Worm (Caenorhabditis elegans) whole organism, L1 larva: ENCODE measurements around the gene col-167.

Experiments
- C04F5.9 ChIP-seq: sonication (generic microtip); optimal IDR thresholded peaks from 2 replicates; lab custom pipeline; 2016; ENCODE audit warnings: missing genetic modification characterization, missing compliant biosample characterization
- C34B4.2 ChIP-seq: sonication (generic microtip); optimal IDR thresholded peaks from 2 replicates; lab custom pipeline; 2017; ENCODE audit warnings: mild to moderate bottlenecking, missing genetic modification characterization, missing compliant biosample characterization
- F16B12.6 ChIP-seq: fragments of 150-350 bp; optimal IDR thresholded peaks from 2 replicates; lab custom pipeline; 2014; ENCODE audit warnings: missing biosample characterization, missing genetic modification characterization
- Y116A8C.19 ChIP-seq: sonication (generic microtip); optimal IDR thresholded peaks from 2 replicates; lab custom pipeline; 2016; ENCODE audit warnings: missing compliant biosample characterization, missing genetic modification characterization, borderline replicate concordance
- ama-1 ChIP-seq: fragments of 150-350 bp; optimal IDR thresholded peaks from 2 replicates; lab custom pipeline; 2014
- blmp-1 ChIP-seq: fragments of 150-350 bp; optimal IDR thresholded peaks from 2 replicates; lab custom pipeline; 2014; ENCODE audit warnings: missing biosample characterization, missing genetic modification characterization
- dsc-1 ChIP-seq: sonication (generic microtip); optimal IDR thresholded peaks from 2 replicates; lab custom pipeline; 2016; ENCODE audit warnings: mild to moderate bottlenecking, missing genetic modification characterization, missing compliant biosample characterization
- efl-1 ChIP-seq, 4 experiments: fragments of 150-350 bp; optimal IDR thresholded peaks in 3 of 4; peaks in 1 of 4; 1 replicate in 1 of 4; 2 replicates in 3 of 4; lab custom pipeline; 2014; ENCODE audit warnings: missing biosample characterization in 2 of 4, missing genetic modification characterization in 2 of 4, missing genetic modification reagents in 2 of 4
- efl-3 ChIP-seq: fragments of 200-800 bp; sonication (Bioruptor generic); optimal IDR thresholded peaks from 2 replicates; lab custom pipeline; 2018; ENCODE audit warnings: mild to moderate bottlenecking, missing genetic modification characterization, missing compliant biosample characterization
- egl-13 ChIP-seq: sonication (generic microtip); optimal IDR thresholded peaks from 2 replicates; lab custom pipeline; 2016; ENCODE audit warnings: missing genotype, missing genetic modification reagents, missing genetic modification characterization, missing compliant biosample characterization
- elt-3 ChIP-seq, 6 experiments: fragments of 150-350 bp in 1 of 6; sonication (generic microtip); optimal IDR thresholded peaks; 2 replicates each; lab custom pipeline; 2017 to 2018; ENCODE audit warnings: missing biosample characterization in 6 of 6, missing genetic modification characterization in 6 of 6, inconsistent platforms in 1 of 6
- ets-5 ChIP-seq: fragments of 200-800 bp; sonication (Bioruptor generic); IDR thresholded peaks from 2 replicates; pipeline ENCODE4 v1.3.6; 2022; ENCODE audit warnings: missing genetic modification characterization, missing compliant biosample characterization
- fkh-10 ChIP-seq: sonication (generic microtip); optimal IDR thresholded peaks from 2 replicates; lab custom pipeline; 2017; ENCODE audit warnings: missing biosample characterization, missing genetic modification reagents, missing genetic modification characterization
- hlh-4 ChIP-seq: sonication (generic microtip); optimal IDR thresholded peaks from 2 replicates; lab custom pipeline; 2016; ENCODE audit warnings: mild to moderate bottlenecking, missing genetic modification characterization, missing compliant biosample characterization
- hpl-2 ChIP-seq: fragments of 150-350 bp; optimal IDR thresholded peaks from 2 replicates; lab custom pipeline; 2014; ENCODE audit warnings: missing biosample characterization, missing genetic modification reagents, missing genetic modification characterization
- irx-1 ChIP-seq: sonication (generic microtip); optimal IDR thresholded peaks from 2 replicates; lab custom pipeline; 2016; ENCODE audit warnings: missing genetic modification characterization, missing compliant biosample characterization
- isw-1 ChIP-seq: fragments of 200-800 bp; sonication (Bioruptor generic); IDR thresholded peaks from 2 replicates; pipeline ENCODE4 v1.3.6; 2022; ENCODE audit warnings: missing genetic modification characterization, missing compliant biosample characterization
- jun-1 ChIP-seq: fragments of 150-350 bp; optimal IDR thresholded peaks from 2 replicates; lab custom pipeline; 2014; ENCODE audit warnings: missing biosample characterization, missing genetic modification reagents, missing genetic modification characterization
- lin-14 ChIP-seq: fragments of 200-800 bp; sonication (Bioruptor generic); optimal IDR thresholded peaks from 2 replicates; lab custom pipeline; 2018; ENCODE audit warnings: mild to moderate bottlenecking, missing genetic modification characterization, moderate library complexity, missing compliant biosample characterization
- lin-15B ChIP-seq: fragments of 150-350 bp; sonication (generic microtip); optimal IDR thresholded peaks from 3 replicates; lab custom pipeline; 2014; ENCODE audit warnings: missing biosample characterization, missing genetic modification characterization
- lin-35 ChIP-seq, 2 experiments: fragments of 150-350 bp; optimal IDR thresholded peaks; 2 replicates each; lab custom pipeline; 2014; ENCODE audit warnings: missing biosample characterization in 2 of 2, missing genetic modification characterization in 2 of 2, missing genetic modification reagents in 2 of 2
- lsy-2 ChIP-seq, 2 experiments: fragments of 150-350 bp; optimal IDR thresholded peaks; 2 replicates each; lab custom pipeline; 2014; ENCODE audit warnings: missing biosample characterization in 2 of 2, missing genetic modification characterization in 2 of 2
- mdl-1 ChIP-seq, 2 experiments: fragments of 150-350 bp; optimal IDR thresholded peaks; 2 replicates each; lab custom pipeline; 2014 to 2017; ENCODE audit warnings: missing biosample characterization in 2 of 2, missing genetic modification characterization in 2 of 2, inconsistent platforms in 1 of 2
- mef-2 ChIP-seq: fragments of 150-350 bp; optimal IDR thresholded peaks from 2 replicates; lab custom pipeline; 2014; ENCODE audit warnings: missing biosample characterization, missing genetic modification characterization
- mep-1 ChIP-seq: fragments of 150-350 bp; optimal IDR thresholded peaks from 2 replicates; lab custom pipeline; 2014; ENCODE audit warnings: missing biosample characterization, missing genetic modification characterization
- nhr-19 ChIP-seq: fragments of 200-800 bp; sonication (Bioruptor generic); conservative IDR thresholded peaks from 2 replicates; pipeline ENCODE4 v1.3.6; 2022; ENCODE audit warnings: missing genetic modification characterization, missing compliant biosample characterization
- nhr-20 ChIP-seq: sonication (generic microtip); optimal IDR thresholded peaks from 2 replicates; lab custom pipeline; 2016; ENCODE audit warnings: mild to moderate bottlenecking, missing genetic modification characterization, missing compliant biosample characterization
- nhr-90 ChIP-seq: sonication (generic microtip); optimal IDR thresholded peaks from 2 replicates; lab custom pipeline; 2016; ENCODE audit warnings: mild to moderate bottlenecking, missing genetic modification characterization, missing compliant biosample characterization; ENCODE audit not compliant: poor library complexity
- pax-3 ChIP-seq: fragments of 200-800 bp; sonication (Bioruptor generic); optimal IDR thresholded peaks from 2 replicates; lab custom pipeline; 2018; ENCODE audit warnings: mild to moderate bottlenecking, missing genetic modification characterization, moderate library complexity, missing compliant biosample characterization
- pqm-1 ChIP-seq: sonication (generic microtip); optimal IDR thresholded peaks from 3 replicates; lab custom pipeline; 2017; ENCODE audit warnings: missing biosample characterization, missing genetic modification characterization
- rnt-1 ChIP-seq: sonication (generic microtip); optimal IDR thresholded peaks from 2 replicates; lab custom pipeline; 2016; ENCODE audit warnings: mild to moderate bottlenecking, missing genetic modification characterization, moderate library complexity, missing compliant biosample characterization
- snpc-4 ChIP-seq: fragments of 150-350 bp; optimal IDR thresholded peaks from 2 replicates; lab custom pipeline; 2014; ENCODE audit warnings: missing biosample characterization, missing genetic modification characterization
- snu-23 ChIP-seq: sonication (generic microtip); optimal IDR thresholded peaks from 2 replicates; lab custom pipeline; 2016; ENCODE audit warnings: missing genetic modification characterization, missing compliant biosample characterization
- sptf-1 ChIP-seq: fragments of 150-350 bp; optimal IDR thresholded peaks from 2 replicates; lab custom pipeline; 2014; ENCODE audit warnings: missing biosample characterization, missing genetic modification characterization
- sup-37 ChIP-seq: fragments of 200-800 bp; sonication (Bioruptor generic); optimal IDR thresholded peaks from 2 replicates; lab custom pipeline; 2018; ENCODE audit warnings: mild to moderate bottlenecking, missing genetic modification characterization, missing compliant biosample characterization
- unc-130 ChIP-seq: fragments of 150-350 bp; optimal IDR thresholded peaks from 2 replicates; lab custom pipeline; 2017; ENCODE audit warnings: missing biosample characterization, missing genetic modification characterization, inconsistent platforms
- vab-15 ChIP-seq: sonication (generic microtip); optimal IDR thresholded peaks from 2 replicates; lab custom pipeline; 2017; ENCODE audit warnings: missing genotype, mild to moderate bottlenecking, missing genetic modification characterization, missing compliant biosample characterization
- xbp-1 ChIP-seq: sonication (generic microtip); optimal IDR thresholded peaks from 2 replicates; lab custom pipeline; 2016; ENCODE audit warnings: missing genetic modification characterization, missing compliant biosample characterization
- zag-1 ChIP-seq: fragments of 150-350 bp; optimal IDR thresholded peaks from 2 replicates; lab custom pipeline; 2014; ENCODE audit warnings: missing biosample characterization, missing genetic modification characterization
- ztf-4 ChIP-seq: fragments of 150-350 bp; optimal IDR thresholded peaks from 2 replicates; lab custom pipeline; 2014; ENCODE audit warnings: missing biosample characterization, missing genetic modification characterization

col-167 gene

ce11 chrX:6296402-6296844 lies 26.9 kb upstream of the col-167 start (continued):
- TF ChIP-seq lsy-2 (tag; optimal IDR thresholded peaks at IDR 0.05; lab: Kevin White, UChicago) (peak; percentile 94 to 95), isw-1 (GFP tag; lab: Robert Waterston, UW) (peak; percentile 93), nhr-90 (peak; percentile 100), ets-5 (GFP tag; lab: Robert Waterston, UW) (no peak), nhr-19 (GFP tag; lab: Robert Waterston, UW) (peak; percentile 98), jun-1 (tag; lab: Kevin White, UChicago) (peak; percentile 100), hpl-2 (GFP tag; lab: Kevin White, UChicago) (peak; percentile 98), elt-3 (tag; optimal IDR thresholded peaks at IDR 0.05; lab: Kevin White, UChicago) (peak; percentile 58 to 100 (median 96)), sup-37 (GFP tag; lab: Kevin White, UChicago) (peak; percentile 97), mep-1 (tag; lab: Kevin White, UChicago) (peak; percentile 99), lin-15B (tag; lab: Kevin White, UChicago) (peak; percentile 29), sptf-1 (no peak), dsc-1 (tag; lab: Kevin White, UChicago) (peak; percentile 100), egl-13 (tag; lab: Kevin White, UChicago) (peak; percentile 99), snu-23 (GFP tag; lab: Kevin White, UChicago) (peak; percentile 100), Y116A8C.19 (tag; lab: Kevin White, UChicago) (no peak), pqm-1 (tag; lab: Kevin White, UChicago) (peak; percentile 98), unc-130 (peak; percentile 77), lin-14 (GFP tag; lab: Kevin White, UChicago) (peak; percentile 98), lin-35 (GFP tag; optimal IDR thresholded peaks at IDR 0.05; lab: Kevin White, UChicago) (peak; percentile 82 to 93), xbp-1 (tag; lab: Kevin White, UChicago) (peak; percentile 99), vab-15 (tag; lab: Kevin White, UChicago) (peak; percentile 81), snpc-4 (tag; lab: Kevin White, UChicago) (peak; percentile 85), F16B12.6 (tag; lab: Kevin White, UChicago) (peak; percentile 61), blmp-1 (tag; lab: Kevin White, UChicago) (peak; percentile 54), C34B4.2 (tag; lab: Kevin White, UChicago) (no peak), irx-1 (peak; percentile 99), C04F5.9 (tag; lab: Kevin White, UChicago) (peak; percentile 92), pax-3 (tag; lab: Kevin White, UChicago) (peak; percentile 96), rnt-1 (peak; percentile 98), zag-1 (tag; lab: Kevin White, UChicago) (peak; percentile 66), mef-2 (tag; lab: Kevin White, UChicago) (peak; percentile 90)

- TF ChIP-seq lin-14 (GFP tag; lab: Kevin White, UChicago) = peak; percentile 40
- no peak for TF ChIP-seq ets-5 (GFP tag; lab: Robert Waterston, UW)
- peak; percentile 24 for TF ChIP-seq rnt-1
- no peak for TF ChIP-seq ztf-4 (tag; lab: Kevin White, UChicago)
- TF ChIP-seq efl-1 (optimal IDR thresholded peaks at IDR 0.05; lab: Kevin White, UChicago) = no peak
- peak in 1 of 2 experiments; percentile 53 for TF ChIP-seq efl-1 (GFP tag; optimal IDR thresholded peaks at IDR 0.05 in 1 of 2; lab: Kevin White, UChicago)
Observed at ce11 chrX:6299641-6300240, 23.5 kb upstream of the col-167 start, which contains the start of gene cest-16. TSS of gene cest-16 (plus strand) at chrX:6299942.

ce11 chrX:6311391-6311790 lies 11.9 kb upstream of the col-167 start, which contains the start of gene npr-38:
TSS of gene npr-38 (plus strand) at chrX:6311691.
- TF ChIP-seq mdl-1 (tag; optimal IDR thresholded peaks at IDR 0.05; lab: Kevin White, UChicago) (no peak), ets-5 (GFP tag; lab: Robert Waterston, UW) (no peak), Y116A8C.19 (tag; lab: Kevin White, UChicago) (no peak), efl-3 (GFP tag; lab: Kevin White, UChicago) (no peak), hlh-4 (tag; lab: Kevin White, UChicago) (no peak), snpc-4 (tag; lab: Kevin White, UChicago) (no peak), ama-1 (lab: Kevin White, UChicago) (no peak), nhr-20 (tag; lab: Kevin White, UChicago) (no peak), rnt-1 (no peak), fkh-10 (GFP tag; lab: Kevin White, UChicago) (no peak), xbp-1 (tag; lab: Kevin White, UChicago) (no peak)
